Fruit fly (Drosophila melanogaster) whole organism, embryonic: ENCODE data around the gene Ser.

Source experiments
- Aef1 ChIP-seq: fragments of 200-800 bp; sonication (Bioruptor generic); IDR thresholded peaks from 3 replicates; pipeline ENCODE4 v1.3.6; 2022; ENCODE audit warnings: missing biosample characterization, missing genetic modification characterization
- Atf3 ChIP-seq: fragments of 200-800 bp; sonication (Bioruptor generic); optimal IDR thresholded peaks from 3 replicates; lab custom pipeline; 2016; ENCODE audit warnings: missing biosample characterization, missing genetic modification characterization
- CG10979 ChIP-seq: fragments of 200-800 bp; sonication (Bioruptor generic); optimal IDR thresholded peaks from 2 replicates; lab custom pipeline; 2018; ENCODE audit warnings: missing biosample characterization, mild to moderate bottlenecking, missing genetic modification characterization, moderate library complexity
- CG12942 ChIP-seq: fragments of 200-800 bp; sonication (Bioruptor generic); optimal IDR thresholded peaks from 3 replicates; lab custom pipeline; 2016; ENCODE audit warnings: missing biosample characterization, missing genetic modification characterization
- CG14014 ChIP-seq: fragments of 200-800 bp; sonication (Bioruptor generic); IDR thresholded peaks from 2 replicates; pipeline ENCODE4 v1.3.6; 2022; ENCODE audit warnings: missing biosample characterization, missing genetic modification characterization
- CG15269 ChIP-seq: fragments of 200-800 bp; sonication (Bioruptor generic); optimal IDR thresholded peaks from 2 replicates; lab custom pipeline; 2018; ENCODE audit warnings: missing biosample characterization, mild to moderate bottlenecking, missing genetic modification characterization, moderate library complexity
- CG1529 ChIP-seq: fragments of 200-800 bp; sonication (Bioruptor generic); optimal IDR thresholded peaks from 3 replicates; lab custom pipeline; 2018; ENCODE audit warnings: missing biosample characterization, missing genetic modification characterization
- CG15479 ChIP-seq: fragments of 200-800 bp; sonication (Bioruptor generic); optimal IDR thresholded peaks from 3 replicates; lab custom pipeline; 2019; ENCODE audit warnings: missing biosample characterization, mild to moderate bottlenecking, missing genetic modification characterization, moderate library complexity
- CG15601 ChIP-seq: fragments of 200-800 bp; sonication (Bioruptor generic); optimal IDR thresholded peaks from 3 replicates; lab custom pipeline; 2019; ENCODE audit warnings: missing biosample characterization, mild to moderate bottlenecking, missing genetic modification characterization, moderate library complexity
- CG15696 ChIP-seq: fragments of 200-800 bp; sonication (Bioruptor generic); optimal IDR thresholded peaks from 2 replicates; lab custom pipeline; 2019; ENCODE audit warnings: missing biosample characterization, mild to moderate bottlenecking, missing genetic modification characterization, moderate library complexity
- CG2199 ChIP-seq: fragments of 200-800 bp; sonication (Bioruptor generic); IDR thresholded peaks from 3 replicates; pipeline ENCODE4 v1.3.6; 2022; ENCODE audit warnings: missing biosample characterization, missing genetic modification characterization
- CG31388 ChIP-seq: fragments of 200-800 bp; sonication (Bioruptor generic); optimal IDR thresholded peaks from 2 replicates; lab custom pipeline; 2016; ENCODE audit warnings: missing biosample characterization, missing genetic modification characterization
- CG33213 ChIP-seq: fragments of 200-800 bp; sonication (Bioruptor generic); optimal IDR thresholded peaks from 3 replicates; lab custom pipeline; 2016; ENCODE audit warnings: missing biosample characterization, missing genetic modification characterization
- CG6791 ChIP-seq: fragments of 200-800 bp; sonication (Bioruptor generic); IDR thresholded peaks from 3 replicates; pipeline ENCODE4 v1.3.6; 2022; ENCODE audit warnings: missing biosample characterization, missing genetic modification characterization; ENCODE audit not compliant: partially characterized antibody
- CG9727 ChIP-seq: fragments of 200-800 bp; sonication (Bioruptor generic); optimal IDR thresholded peaks from 3 replicates; lab custom pipeline; 2017; ENCODE audit warnings: missing biosample characterization, mild to moderate bottlenecking, missing genetic modification characterization
- CG9932 ChIP-seq: fragments of 200-800 bp; sonication (Bioruptor generic); IDR thresholded peaks from 2 replicates; pipeline ENCODE4 v1.3.6; 2022; ENCODE audit warnings: missing biosample characterization, missing genetic modification characterization
- Chrac-16 ChIP-seq: fragments of 200-800 bp; sonication (Bioruptor generic); optimal IDR thresholded peaks from 3 replicates; lab custom pipeline; 2016; ENCODE audit warnings: missing biosample characterization, missing genetic modification characterization
- Dp ChIP-seq: fragments of 200-800 bp; sonication (Bioruptor generic); optimal IDR thresholded peaks from 2 replicates; lab custom pipeline; 2018; ENCODE audit warnings: missing biosample characterization, mild to moderate bottlenecking, missing genetic modification characterization, moderate library complexity
- E2f2 ChIP-seq: fragments of 200-800 bp; sonication (Bioruptor generic); IDR thresholded peaks from 2 replicates; pipeline ENCODE4 v1.3.6; 2022; ENCODE audit warnings: missing biosample characterization, missing genetic modification characterization
- Elba2 ChIP-seq: fragments of 200-800 bp; sonication (Bioruptor generic); optimal IDR thresholded peaks from 3 replicates; lab custom pipeline; 2016; ENCODE audit warnings: missing biosample characterization, missing genetic modification characterization
- HHEX ChIP-seq: fragments of 200-800 bp; sonication (Bioruptor generic); optimal IDR thresholded peaks from 3 replicates; lab custom pipeline; 2017; ENCODE audit warnings: missing biosample characterization, mild to moderate bottlenecking, missing genetic modification characterization, missing genetic modification reagents
- HLH3B ChIP-seq: fragments of 200-800 bp; sonication (Bioruptor generic); IDR thresholded peaks from 2 replicates; pipeline ENCODE4 v1.3.6; 2022; ENCODE audit warnings: missing biosample characterization, missing genetic modification characterization
- HLH4C ChIP-seq: fragments of 200-800 bp; sonication (Bioruptor generic); IDR thresholded peaks from 3 replicates; pipeline ENCODE4 v1.3.6; 2022; ENCODE audit warnings: missing biosample characterization, missing genetic modification characterization; ENCODE audit not compliant: partially characterized antibody
- Neu2 ChIP-seq: fragments of 200-800 bp; sonication (Bioruptor generic); optimal IDR thresholded peaks from 3 replicates; lab custom pipeline; 2016; ENCODE audit warnings: missing biosample characterization, missing genetic modification characterization, borderline replicate concordance
- Nf-YB ChIP-seq: fragments of 200-800 bp; sonication (Bioruptor generic); optimal IDR thresholded peaks from 3 replicates; lab custom pipeline; 2019; ENCODE audit warnings: missing biosample characterization, mild to moderate bottlenecking, missing genetic modification characterization, moderate library complexity
- Nf-YC ChIP-seq: fragments of 200-800 bp; optimal IDR thresholded peaks from 3 replicates; lab custom pipeline; 2019; ENCODE audit warnings: missing biosample characterization, mild to moderate bottlenecking, missing genetic modification characterization, moderate library complexity
- Pdp1 ChIP-seq, 2 experiments: fragments of 200-800 bp; sonication (Bioruptor generic); optimal IDR thresholded peaks; 3 replicates each; lab custom pipeline; 2016; ENCODE audit warnings: missing biosample characterization in 2 of 2, missing genetic modification characterization in 2 of 2, mild to moderate bottlenecking in 1 of 2, moderate library complexity in 1 of 2
- Stat92E ChIP-seq, 3 experiments: fragments of >200 bp in 2 of 3; fragments of 200-800 bp in 1 of 3; sonication (Bioruptor generic) in 1 of 3; optimal IDR thresholded peaks; 2 replicates each; lab custom pipeline; 2017 to 2019; ENCODE audit warnings: missing biosample characterization in 3 of 3, missing genetic modification characterization in 3 of 3, mild to moderate bottlenecking in 1 of 3, moderate library complexity in 1 of 3
- crp ChIP-seq, 2 experiments: fragments of 200-800 bp; sonication (Bioruptor generic); optimal IDR thresholded peaks; 2 replicates in 1 of 2; 3 replicates in 1 of 2; lab custom pipeline; 2017; ENCODE audit warnings: missing biosample characterization in 2 of 2, missing genetic modification characterization in 2 of 2, mild to moderate bottlenecking in 1 of 2, moderate library complexity in 1 of 2
- da ChIP-seq: fragments of 200-800 bp; sonication (Bioruptor generic); optimal IDR thresholded peaks from 2 replicates; lab custom pipeline; 2016; ENCODE audit warnings: missing biosample characterization, missing genetic modification characterization
- eve ChIP-seq, 2 experiments: fragments of >200 bp; optimal IDR thresholded peaks; 2 replicates each; lab custom pipeline; 2017; ENCODE audit warnings: missing biosample characterization in 2 of 2, missing genetic modification characterization in 2 of 2
- fd102C ChIP-seq: fragments of 200-800 bp; sonication (Bioruptor generic); optimal IDR thresholded peaks from 2 replicates; lab custom pipeline; 2018; ENCODE audit warnings: missing biosample characterization, mild to moderate bottlenecking, missing genetic modification characterization, moderate library complexity
- fd96Cb ChIP-seq: fragments of 200-800 bp; sonication (Bioruptor generic); optimal IDR thresholded peaks from 2 replicates; lab custom pipeline; 2018; ENCODE audit warnings: missing biosample characterization, mild to moderate bottlenecking, missing genetic modification characterization, moderate library complexity
- her ChIP-seq: fragments of 200-800 bp; sonication (Bioruptor generic); optimal IDR thresholded peaks from 2 replicates; lab custom pipeline; 2016; ENCODE audit warnings: missing biosample characterization, missing genetic modification characterization
- ind ChIP-seq: fragments of 200-800 bp; sonication (Bioruptor generic); optimal IDR thresholded peaks from 3 replicates; lab custom pipeline; 2016; ENCODE audit warnings: missing biosample characterization, missing genetic modification characterization
- lab ChIP-seq: fragments of 200-800 bp; sonication (Bioruptor generic); optimal IDR thresholded peaks from 3 replicates; lab custom pipeline; 2017; ENCODE audit warnings: missing biosample characterization, missing genetic modification characterization, mild to moderate bottlenecking, moderate library complexity, missing genetic modification reagents
- lmd ChIP-seq: fragments of 200-800 bp; sonication (Bioruptor generic); IDR thresholded peaks from 2 replicates; pipeline ENCODE4 v1.3.6; 2022; ENCODE audit warnings: missing biosample characterization, missing genetic modification characterization
- nmo ChIP-seq: fragments of 200-800 bp; sonication (Bioruptor generic); optimal IDR thresholded peaks from 2 replicates; lab custom pipeline; 2018; ENCODE audit warnings: missing biosample characterization, mild to moderate bottlenecking, missing genetic modification characterization, moderate library complexity
- oc ChIP-seq: fragments of 200-800 bp; sonication (Bioruptor generic); optimal IDR thresholded peaks from 2 replicates; lab custom pipeline; 2018; ENCODE audit warnings: missing biosample characterization, mild to moderate bottlenecking, missing genetic modification characterization, moderate library complexity
- pnt ChIP-seq: fragments of 200-800 bp; sonication (Bioruptor generic); optimal IDR thresholded peaks from 3 replicates; lab custom pipeline; 2016; ENCODE audit warnings: missing biosample characterization, missing genetic modification characterization
- ro ChIP-seq: fragments of 200-800 bp; sonication (Bioruptor generic); IDR thresholded peaks from 2 replicates; pipeline ENCODE4 v1.3.6; 2022; ENCODE audit warnings: missing biosample characterization, missing genetic modification characterization
- sim ChIP-seq: fragments of 200-800 bp; sonication (Bioruptor generic); IDR thresholded peaks from 2 replicates; pipeline ENCODE4 v1.3.6; 2022; ENCODE audit warnings: missing biosample characterization, missing genetic modification characterization
- sna ChIP-seq: fragments of 200-800 bp; sonication (Bioruptor generic); IDR thresholded peaks from 2 replicates; pipeline ENCODE4 v1.3.6; 2022; ENCODE audit warnings: missing biosample characterization, missing genetic modification characterization; ENCODE audit not compliant: partially characterized antibody
- twi ChIP-seq: fragments of 200-800 bp; optimal IDR thresholded peaks from 2 replicates; lab custom pipeline; 2019; ENCODE audit warnings: missing biosample characterization, mild to moderate bottlenecking, missing genetic modification characterization, moderate library complexity
- tx ChIP-seq: fragments of 200-800 bp; sonication (Bioruptor generic); optimal IDR thresholded peaks from 2 replicates; lab custom pipeline; 2016; ENCODE audit warnings: missing biosample characterization, missing genetic modification characterization
- unc-4 ChIP-seq: fragments of 200-800 bp; sonication (Bioruptor generic); IDR thresholded peaks from 2 replicates; pipeline ENCODE4 v1.3.6; 2022; ENCODE audit warnings: missing biosample characterization, missing genetic modification characterization; ENCODE audit not compliant: partially characterized antibody
- usp ChIP-seq: fragments of >200 bp; optimal IDR thresholded peaks from 2 replicates; lab custom pipeline; 2017; ENCODE audit warnings: missing biosample characterization, missing genetic modification characterization
- wor ChIP-seq: fragments of 200-800 bp; sonication (Bioruptor generic); IDR thresholded peaks from 2 replicates; pipeline ENCODE4 v1.3.6; 2022; ENCODE audit warnings: missing biosample characterization, missing genetic modification characterization
- zf30C ChIP-seq: fragments of 200-800 bp; sonication (Bioruptor generic); optimal IDR thresholded peaks from 3 replicates; lab custom pipeline; 2018; ENCODE audit warnings: missing biosample characterization, mild to moderate bottlenecking, missing genetic modification characterization

The Ser gene

dm6 chr3R:27204694-27205414, 10.8 kb upstream of the Ser start (continued):
- TF ChIP-seq CG6791 (GFP tag; lab: Robert Waterston, UW) (no peak), nmo (peak; percentile 29), ind (GFP tag; lab: Kevin White, UChicago) (peak; percentile 14), oc (peak; percentile 52), fd102C (GFP tag; lab: Kevin White, UChicago) (no peak), lmd (0 out of 2 replicates have a peak, but pooled peaks have one; percentile 20), CG9727 (GFP tag; lab: Kevin White, UChicago) (peak; percentile 35), lab (peak; percentile 9), CG15601 (tag; lab: Kevin White, UChicago) (peak; percentile 9), Nf-YB (no peak), CG33213 (GFP tag; lab: Kevin White, UChicago) (no peak), CG12942 (GFP tag; lab: Kevin White, UChicago) (no peak), usp (GFP tag; lab: Kevin White, UChicago) (no peak), sna (GFP tag; lab: Robert Waterston, UW) (no peak), wor (GFP tag; lab: Robert Waterston, UW) (peak; percentile 12; the same call in 1 of the 2 replicates), CG9932 (GFP tag; lab: Robert Waterston, UW) (no peak), CG15269 (tag; lab: Kevin White, UChicago) (no peak), HHEX (no peak), CG2199 (GFP tag; lab: Robert Waterston, UW) (no peak), ro (GFP tag; lab: Robert Waterston, UW) (no peak), Atf3 (GFP tag; lab: Kevin White, UChicago) (no peak), CG1529 (GFP tag; lab: Kevin White, UChicago) (no peak), pnt (GFP tag; lab: Kevin White, UChicago) (no peak), tx (GFP tag; lab: Kevin White, UChicago) (no peak), Aef1 (no peak), fd96Cb (tag; lab: Kevin White, UChicago) (peak; percentile 11), Chrac-16 (GFP tag; lab: Kevin White, UChicago) (no peak), CG31388 (GFP tag; lab: Kevin White, UChicago) (no peak), CG10979 (tag; lab: Kevin White, UChicago) (peak; percentile 62), Elba2 (no peak), E2f2 (GFP tag; lab: Robert Waterston, UW) (0 out of 2 replicates have a peak, but pooled peaks have one; percentile 9), eve (GFP tag; optimal IDR thresholded peaks at IDR 0.05; lab: Kevin White, UChicago) (no peak), CG14014 (no peak), Stat92E (GFP tag; optimal IDR thresholded peaks at IDR 0.05; lab: Kevin White, UChicago) (no peak), HLH4C (GFP tag; lab: Robert Waterston, UW) (no peak), Neu2 (GFP tag; lab: Kevin White, UChicago) (no peak), HLH3B (GFP tag; lab: Robert Waterston, UW) (no peak), CG15696 (tag; lab: Kevin White, UChicago) (peak; percentile 53), Pdp1 (GFP tag; optimal IDR thresholded peaks at IDR 0.05; lab: Kevin White, UChicago) (no peak), sim (GFP tag; lab: Robert Waterston, UW) (no peak), Nf-YC (tag; lab: Kevin White, UChicago) (no peak), crp (GFP tag; optimal IDR thresholded peaks at IDR 0.05; lab: Kevin White, UChicago) (no peak), da (GFP tag; lab: Kevin White, UChicago) (no peak), CG15479 (GFP tag; lab: Kevin White, UChicago) (no peak), her (GFP tag; lab: Kevin White, UChicago) (no peak), unc-4 (GFP tag; lab: Robert Waterston, UW) (no peak), twi (tag; lab: Kevin White, UChicago) (no peak), zf30C (GFP tag; lab: Kevin White, UChicago) (no peak), Dp (GFP tag; lab: Kevin White, UChicago) (no peak)
